Fruit fly (Drosophila melanogaster) whole organism, embryonic: ENCODE data around the gene Smox.

Experiments used
- ATbp ChIP-seq: fragments of 200-800 bp; sonication (Bioruptor generic); optimal IDR thresholded peaks from 2 replicates; lab custom pipeline; 2017; ENCODE audit warnings: missing biosample characterization, mild to moderate bottlenecking, missing genetic modification characterization, missing genetic modification reagents
- Atf-2 ChIP-seq: fragments of 200-800 bp; sonication (Bioruptor generic); optimal IDR thresholded peaks from 2 replicates; lab custom pipeline; 2016; ENCODE audit warnings: missing biosample characterization, missing genetic modification characterization
- CG10366 ChIP-seq: fragments of 200-800 bp; sonication (Bioruptor generic); IDR thresholded peaks from 2 replicates; pipeline ENCODE4 v1.3.6; 2022; ENCODE audit warnings: missing biosample characterization, missing genetic modification characterization
- CG12659 ChIP-seq: fragments of 200-800 bp; sonication (Bioruptor generic); optimal IDR thresholded peaks from 3 replicates; lab custom pipeline; 2017; ENCODE audit warnings: mild to moderate bottlenecking, missing biosample characterization, missing genetic modification reagents, missing genetic modification characterization
- CG13296 ChIP-seq: fragments of 200-800 bp; sonication (Bioruptor generic); optimal IDR thresholded peaks from 3 replicates; lab custom pipeline; 2018; ENCODE audit warnings: missing biosample characterization, mild to moderate bottlenecking, missing genetic modification characterization
- CG14710 ChIP-seq: fragments of 200-800 bp; sonication (Bioruptor generic); optimal IDR thresholded peaks from 3 replicates; lab custom pipeline; 2019; ENCODE audit warnings: missing biosample characterization, mild to moderate bottlenecking, missing genetic modification characterization, moderate library complexity
- CG16813 ChIP-seq: fragments of 200-800 bp; sonication (Bioruptor generic); IDR thresholded peaks from 3 replicates; pipeline ENCODE4 v1.3.6; 2022; ENCODE audit warnings: missing biosample characterization, missing genetic modification characterization; ENCODE audit not compliant: partially characterized antibody
- CG16863 ChIP-seq: fragments of 200-800 bp; sonication (Bioruptor generic); optimal IDR thresholded peaks from 3 replicates; lab custom pipeline; 2016; ENCODE audit warnings: missing biosample characterization, missing genetic modification characterization
- CG1792 ChIP-seq: fragments of 200-800 bp; sonication (Bioruptor generic); optimal IDR thresholded peaks from 2 replicates; lab custom pipeline; 2016; ENCODE audit warnings: missing biosample characterization, missing genetic modification characterization
- CG2120 ChIP-seq: fragments of 200-800 bp; sonication (Bioruptor generic); optimal IDR thresholded peaks from 3 replicates; lab custom pipeline; 2016; ENCODE audit warnings: missing biosample characterization, missing genetic modification characterization
- CG3065 ChIP-seq: fragments of 200-800 bp; sonication (Bioruptor generic); optimal IDR thresholded peaks from 2 replicates; lab custom pipeline; 2016; ENCODE audit warnings: missing biosample characterization, missing genetic modification characterization
- CG31365 ChIP-seq: fragments of 200-800 bp; sonication (Bioruptor generic); optimal IDR thresholded peaks from 2 replicates; lab custom pipeline; 2018; ENCODE audit warnings: missing biosample characterization, mild to moderate bottlenecking, missing genetic modification characterization
- CG32772 ChIP-seq: fragments of 200-800 bp; sonication (Bioruptor generic); IDR thresholded peaks from 2 replicates; pipeline ENCODE4 v1.3.6; 2022; ENCODE audit warnings: missing biosample characterization, missing genetic modification characterization
- CG3281 ChIP-seq: fragments of 200-800 bp; sonication (Bioruptor generic); optimal IDR thresholded peaks from 3 replicates; lab custom pipeline; 2017; ENCODE audit warnings: missing biosample characterization, mild to moderate bottlenecking, missing genetic modification characterization
- CG3407 ChIP-seq: fragments of 200-800 bp; sonication (Bioruptor generic); optimal IDR thresholded peaks from 2 replicates; lab custom pipeline; 2018; ENCODE audit warnings: missing biosample characterization, mild to moderate bottlenecking, missing genetic modification characterization
- CG4360 ChIP-seq: fragments of 200-800 bp; sonication (Bioruptor generic); IDR thresholded peaks from 2 replicates; pipeline ENCODE4 v1.3.6; 2022; ENCODE audit warnings: missing biosample characterization, missing genetic modification characterization
- CG4730 ChIP-seq: fragments of 200-800 bp; sonication (Bioruptor generic); IDR thresholded peaks from 2 replicates; pipeline ENCODE4 v1.3.6; 2022; ENCODE audit warnings: missing biosample characterization, missing genetic modification characterization
- CG7357 ChIP-seq: fragments of 200-800 bp; sonication (Bioruptor generic); IDR thresholded peaks from 3 replicates; pipeline ENCODE4 v1.3.6; 2022; ENCODE audit warnings: missing biosample characterization, missing genetic modification characterization
- CG7786 ChIP-seq: fragments of 200-800 bp; sonication (Bioruptor generic); optimal IDR thresholded peaks from 2 replicates; lab custom pipeline; 2016; ENCODE audit warnings: missing biosample characterization, missing genetic modification characterization
- CG8924 ChIP-seq: fragments of 200-800 bp; optimal IDR thresholded peaks from 3 replicates; lab custom pipeline; 2019; ENCODE audit warnings: missing biosample characterization, mild to moderate bottlenecking, missing genetic modification characterization, moderate library complexity
- CkIIα-i1 ChIP-seq: fragments of 200-800 bp; sonication (Bioruptor generic); IDR thresholded peaks from 2 replicates; pipeline ENCODE4 v1.3.6; 2022; ENCODE audit warnings: missing biosample characterization, missing genetic modification characterization
- D ChIP-seq, 2 experiments: fragments of 200-800 bp in 1 of 2; fragments of >200 bp in 1 of 2; sonication (Bioruptor generic) in 1 of 2; optimal IDR thresholded peaks; 2 replicates in 1 of 2; 3 replicates in 1 of 2; lab custom pipeline; 2017; ENCODE audit warnings: mild to moderate bottlenecking in 1 of 2, missing biosample characterization in 1 of 2, missing genetic modification characterization in 1 of 2, missing genetic modification reagents in 1 of 2
- Dfd ChIP-seq, 2 experiments: fragments of >200 bp; optimal IDR thresholded peaks; 2 replicates each; lab custom pipeline; 2017; ENCODE audit warnings: missing biosample characterization in 2 of 2, missing genetic modification characterization in 2 of 2
- Elba2 ChIP-seq: fragments of 200-800 bp; sonication (Bioruptor generic); optimal IDR thresholded peaks from 3 replicates; lab custom pipeline; 2016; ENCODE audit warnings: missing biosample characterization, missing genetic modification characterization
- Hr51 ChIP-seq, 2 experiments: fragments of 200-800 bp; sonication (Bioruptor generic); optimal IDR thresholded peaks; 2 replicates in 1 of 2; 3 replicates in 1 of 2; lab custom pipeline; 2016 to 2018; ENCODE audit warnings: missing biosample characterization in 2 of 2, missing genetic modification characterization in 2 of 2, mild to moderate bottlenecking in 1 of 2, moderate library complexity in 1 of 2
- Lpt ChIP-seq: fragments of >200 bp; optimal IDR thresholded peaks from 2 replicates; lab custom pipeline; 2018; ENCODE audit warnings: missing biosample characterization, missing genetic modification characterization
- Oli ChIP-seq: fragments of 200-800 bp; sonication (Bioruptor generic); optimal IDR thresholded peaks from 2 replicates; lab custom pipeline; 2018; ENCODE audit warnings: missing biosample characterization, mild to moderate bottlenecking, missing genetic modification characterization, moderate library complexity
- Optix ChIP-seq: fragments of 200-800 bp; sonication (Bioruptor generic); IDR thresholded peaks from 3 replicates; pipeline ENCODE4 v1.3.6; 2022; ENCODE audit warnings: missing biosample characterization, missing genetic modification characterization
- al ChIP-seq: fragments of 200-800 bp; sonication (Bioruptor generic); IDR thresholded peaks from 2 replicates; pipeline ENCODE4 v1.3.6; 2022; ENCODE audit warnings: missing biosample characterization, missing genetic modification characterization
- bbx ChIP-seq: fragments of 200-800 bp; sonication (Bioruptor generic); IDR thresholded peaks from 2 replicates; pipeline ENCODE4 v1.3.6; 2022; ENCODE audit warnings: missing biosample characterization, missing genetic modification characterization; ENCODE audit not compliant: partially characterized antibody
- btn ChIP-seq: fragments of 200-800 bp; sonication (Bioruptor generic); optimal IDR thresholded peaks from 2 replicates; lab custom pipeline; 2016; ENCODE audit warnings: missing biosample characterization, missing genetic modification characterization
- cg ChIP-seq: fragments of 200-800 bp; sonication (Bioruptor generic); optimal IDR thresholded peaks from 3 replicates; lab custom pipeline; 2019; ENCODE audit warnings: missing biosample characterization, mild to moderate bottlenecking, missing genetic modification characterization, moderate library complexity
- chinmo ChIP-seq: fragments of 200-800 bp; sonication (Bioruptor generic); IDR thresholded peaks from 4 replicates; pipeline ENCODE4 v1.3.6; 2022; ENCODE audit warnings: missing biosample characterization, missing genetic modification characterization; ENCODE audit not compliant: partially characterized antibody
- crol ChIP-seq: fragments of 200-800 bp; sonication (Bioruptor generic); IDR thresholded peaks from 2 replicates; pipeline ENCODE4 v1.3.6; 2022; ENCODE audit warnings: missing biosample characterization, missing genetic modification characterization
- dan ChIP-seq: fragments of 200-800 bp; sonication (Bioruptor generic); IDR thresholded peaks from 2 replicates; pipeline ENCODE4 v1.3.6; 2022; ENCODE audit warnings: missing biosample characterization, missing genetic modification characterization
- fd64A ChIP-seq: fragments of 200-800 bp; sonication (Bioruptor generic); optimal IDR thresholded peaks from 3 replicates; lab custom pipeline; 2018; ENCODE audit warnings: missing biosample characterization, mild to moderate bottlenecking, missing genetic modification characterization
- gce ChIP-seq: fragments of 200-800 bp; sonication (Bioruptor generic); IDR thresholded peaks from 3 replicates; pipeline ENCODE4 v1.3.6; 2022; ENCODE audit warnings: missing biosample characterization, missing genetic modification characterization
- gt ChIP-seq: fragments of 200-800 bp; sonication (Bioruptor generic); IDR thresholded peaks from 2 replicates; pipeline ENCODE4 v1.3.6; 2022; ENCODE audit warnings: missing biosample characterization, missing genetic modification characterization
- h ChIP-seq: fragments of >200 bp; optimal IDR thresholded peaks from 2 replicates; lab custom pipeline; 2017
- hb ChIP-seq: fragments of 200-800 bp; sonication (Bioruptor generic); IDR thresholded peaks from 3 replicates; pipeline ENCODE4 v1.3.6; 2022; ENCODE audit warnings: missing biosample characterization, missing genetic modification characterization; ENCODE audit not compliant: partially characterized antibody
- kay ChIP-seq: fragments of 200-800 bp; sonication (Bioruptor generic); optimal IDR thresholded peaks from 2 replicates; lab custom pipeline; 2016; ENCODE audit warnings: missing biosample characterization, missing genetic modification characterization
- oc ChIP-seq: fragments of 200-800 bp; sonication (Bioruptor generic); optimal IDR thresholded peaks from 2 replicates; lab custom pipeline; 2018; ENCODE audit warnings: missing biosample characterization, mild to moderate bottlenecking, missing genetic modification characterization, moderate library complexity
- onecut ChIP-seq: fragments of 200-800 bp; sonication (Bioruptor generic); IDR thresholded peaks from 2 replicates; pipeline ENCODE4 v1.3.6; 2022; ENCODE audit warnings: missing biosample characterization, missing genetic modification characterization
- phol ChIP-seq: fragments of 200-800 bp; sonication (Bioruptor generic); optimal IDR thresholded peaks from 3 replicates; lab custom pipeline; 2018; ENCODE audit warnings: missing biosample characterization, mild to moderate bottlenecking, missing genetic modification characterization, moderate library complexity
- pzg ChIP-seq: fragments of 200-800 bp; sonication (Bioruptor generic); optimal IDR thresholded peaks from 3 replicates; lab custom pipeline; 2018; ENCODE audit warnings: missing biosample characterization, mild to moderate bottlenecking, missing genetic modification characterization, moderate library complexity
- row ChIP-seq: fragments of 200-800 bp; sonication (Bioruptor generic); IDR thresholded peaks from 3 replicates; pipeline ENCODE4 v1.3.6; 2022; ENCODE audit warnings: missing biosample characterization, missing genetic modification characterization
- salm ChIP-seq: fragments of 200-800 bp; sonication (Bioruptor generic); optimal IDR thresholded peaks from 2 replicates; lab custom pipeline; 2018; ENCODE audit warnings: missing biosample characterization, mild to moderate bottlenecking, missing genetic modification characterization
- slp2 ChIP-seq: fragments of 200-800 bp; sonication (Bioruptor generic); optimal IDR thresholded peaks from 2 replicates; lab custom pipeline; 2016; ENCODE audit warnings: missing biosample characterization, missing genetic modification characterization
- trh ChIP-seq: fragments of 200-800 bp; sonication (Bioruptor generic); optimal IDR thresholded peaks from 2 replicates; lab custom pipeline; 2016; ENCODE audit warnings: missing biosample characterization, missing genetic modification characterization

Smox gene

dm6 chrX:8100026-8100825, 41.9 kb downstream of the Smox start (continued):
- peak; percentile 67 for TF ChIP-seq salm (tag; lab: Kevin White, UChicago)
- TF ChIP-seq CG16813 (GFP tag; lab: Robert Waterston, UW), result no peak
- TF ChIP-seq Dfd (GFP tag; optimal IDR thresholded peaks at IDR 0.05; lab: Kevin White, UChicago), result no peak
- TF ChIP-seq Lpt (GFP tag; lab: Kevin White, UChicago), result no peak
- TF ChIP-seq bbx (GFP tag; lab: Robert Waterston, UW), result no peak
- TF ChIP-seq onecut (GFP tag; lab: Robert Waterston, UW), result peak; percentile 69
- TF ChIP-seq kay (GFP tag; lab: Kevin White, UChicago), result peak; percentile 12
- TF ChIP-seq CG16863 (GFP tag; lab: Kevin White, UChicago), result peak; percentile 47
- peak; percentile 85 for TF ChIP-seq CG8924 (tag; lab: Kevin White, UChicago)
- peak; percentile 37 for TF ChIP-seq CG31365 (tag; lab: Kevin White, UChicago)
- peak; percentile 82 for TF ChIP-seq Oli (tag; lab: Kevin White, UChicago)
- TF ChIP-seq D (optimal IDR thresholded peaks at IDR 0.05; lab: Kevin White, UChicago), result no peak
- peak; percentile 78 for TF ChIP-seq D (GFP tag; optimal IDR thresholded peaks at IDR 0.05; lab: Kevin White, UChicago)
- TF ChIP-seq CG12659 (GFP tag; lab: Kevin White, UChicago), result peak; percentile 87
- peak; percentile 40; the same call in 1 of the 2 replicates for TF ChIP-seq CkIIα-i1 (GFP tag; lab: Robert Waterston, UW)
- TF ChIP-seq ATbp, result peak; percentile 90
- peak; percentile 84 for TF ChIP-seq CG13296
- peak; percentile 80 for TF ChIP-seq CG4730 (GFP tag; lab: Robert Waterston, UW)
- TF ChIP-seq gce, result peak; percentile 86
- peak; percentile 38; the same call in 1 of the 2 replicates for TF ChIP-seq gt (GFP tag; lab: Robert Waterston, UW)
- no peak for TF ChIP-seq hb (GFP tag; lab: Robert Waterston, UW)
- TF ChIP-seq cg (GFP tag; lab: Kevin White, UChicago), result no peak
- no peak for TF ChIP-seq crol (GFP tag; lab: Robert Waterston, UW)
- TF ChIP-seq dan (GFP tag; lab: Robert Waterston, UW), result no peak
- peak; percentile 73 for TF ChIP-seq al (GFP tag; lab: Robert Waterston, UW)
- TF ChIP-seq phol (tag; lab: Kevin White, UChicago), result peak; percentile 81
- TF ChIP-seq btn (GFP tag; lab: Kevin White, UChicago), result no peak
- TF ChIP-seq CG10366 (GFP tag; lab: Robert Waterston, UW), result peak; percentile 82
- peak; percentile 85 for TF ChIP-seq oc (tag; lab: Kevin White, UChicago)
- TF ChIP-seq CG32772 (GFP tag; lab: Robert Waterston, UW), result peak; percentile 87
- TF ChIP-seq CG3281 (GFP tag; lab: Kevin White, UChicago), result peak; percentile 85
- TF ChIP-seq trh (GFP tag; lab: Kevin White, UChicago), result no peak
- TF ChIP-seq CG7786 (GFP tag; lab: Kevin White, UChicago), result peak; percentile 42
- TF ChIP-seq CG3407, result peak; percentile 77
- TF ChIP-seq CG7357 (GFP tag; lab: Robert Waterston, UW), result peak; percentile 77
- TF ChIP-seq CG4360 (GFP tag; lab: Robert Waterston, UW), result no peak
- peak; percentile 59 for TF ChIP-seq CG3065 (GFP tag; lab: Kevin White, UChicago)
- no peak for TF ChIP-seq Atf-2
- peak; percentile 48 for TF ChIP-seq CG1792 (GFP tag; lab: Kevin White, UChicago)
- peak; percentile 26 for TF ChIP-seq slp2 (GFP tag; lab: Kevin White, UChicago)
- TF ChIP-seq fd64A, result peak; percentile 49
- TF ChIP-seq Elba2 (GFP tag; lab: Kevin White, UChicago), result no peak
- no peak for TF ChIP-seq h
- peak; percentile 84 for TF ChIP-seq CG2120 (GFP tag; lab: Kevin White, UChicago)
- TF ChIP-seq CG14710, result peak; percentile 68
- TF ChIP-seq pzg, result no peak
- peak; percentile 92 for TF ChIP-seq row (GFP tag; lab: Robert Waterston, UW)
- TF ChIP-seq Hr51 (GFP tag; optimal IDR thresholded peaks at IDR 0.05; lab: Kevin White, UChicago), result peak; percentile 49 to 87
- peak; percentile 72; the same call in 2 of the 3 replicates for TF ChIP-seq Optix (GFP tag; lab: Robert Waterston, UW)
- no peak for TF ChIP-seq chinmo (GFP tag; lab: Robert Waterston, UW)
